Fruit fly (Drosophila melanogaster): ENCODE results near the gene Spn28Da.

Spn28Da gene

dm6 chr2L:7889029-7889428, at the start of gene Spn28Da:
Spn28Da (minus strand) TSS chr2L:7889129.
- TF ChIP-seq noc (tag; optimal IDR thresholded peaks at IDR 0.05): no peak

- no peak for TF ChIP-seq noc (tag; optimal IDR thresholded peaks at IDR 0.05)
Observed at dm6 chr2L:7938488-7938887, 49.6 kb upstream of the Spn28Da start.

- TF ChIP-seq noc (tag; optimal IDR thresholded peaks at IDR 0.05): no peak
Observed at dm6 chr2L:7936391-7936790, 47.5 kb upstream of the Spn28Da start.

dm6 chr2L:7933186-7933585, 44.3 kb upstream of the Spn28Da start:
- no peak for TF ChIP-seq noc (tag; optimal IDR thresholded peaks at IDR 0.05)

dm6 chr2L:7932091-7932769, 43.3 kb upstream of the Spn28Da start:
- peak; percentile 9 for TF ChIP-seq noc (tag; optimal IDR thresholded peaks at IDR 0.05)

- TF ChIP-seq noc (tag; optimal IDR thresholded peaks at IDR 0.05): no peak
Observed at dm6 chr2L:7931218-7931617, 42.3 kb upstream of the Spn28Da start.

dm6 chr2L:7930737-7931136, 41.8 kb upstream of the Spn28Da start:
- no peak for TF ChIP-seq noc (tag; optimal IDR thresholded peaks at IDR 0.05)

dm6 chr2L:7926288-7927061, 37.5 kb upstream of the Spn28Da start:
- peak; percentile 68 for TF ChIP-seq noc (tag; optimal IDR thresholded peaks at IDR 0.05)

dm6 chr2L:7925389-7925788, 36.5 kb upstream of the Spn28Da start:
- peak; percentile 61 for TF ChIP-seq noc (tag; optimal IDR thresholded peaks at IDR 0.05)

dm6 chr2L:7923636-7924301, 34.8 kb upstream of the Spn28Da start:
- TF ChIP-seq noc (tag; optimal IDR thresholded peaks at IDR 0.05): no peak

- no peak for TF ChIP-seq noc (tag; optimal IDR thresholded peaks at IDR 0.05)
Observed at dm6 chr2L:7922088-7922487, 33.2 kb upstream of the Spn28Da start.

- TF ChIP-seq noc (tag; optimal IDR thresholded peaks at IDR 0.05): no peak
Observed at dm6 chr2L:7920590-7920989, 31.7 kb upstream of the Spn28Da start.

- TF ChIP-seq noc (tag; optimal IDR thresholded peaks at IDR 0.05): no peak
Observed at dm6 chr2L:7918770-7919169, 29.8 kb upstream of the Spn28Da start.

dm6 chr2L:7916368-7916767, 27.4 kb upstream of the Spn28Da start:
- TF ChIP-seq noc (tag; optimal IDR thresholded peaks at IDR 0.05): peak; percentile 41

dm6 chr2L:7914948-7915549, 26.1 kb upstream of the Spn28Da start:
- no peak for TF ChIP-seq noc (tag; optimal IDR thresholded peaks at IDR 0.05)

- no peak for TF ChIP-seq noc (tag; optimal IDR thresholded peaks at IDR 0.05)
Observed at dm6 chr2L:7912878-7913277, 23.9 kb upstream of the Spn28Da start.
